Fruit fly (Drosophila melanogaster) whole organism, embryonic: Measurements from ENCODE around the gene CG15141.

Source experiments
- Ada2b ChIP-seq: fragments of 200-800 bp; sonication (Bioruptor generic); IDR thresholded peaks from 2 replicates; pipeline ENCODE4 v1.3.6; 2022; ENCODE audit warnings: missing biosample characterization, missing genetic modification characterization
- Atf3 ChIP-seq: fragments of 200-800 bp; sonication (Bioruptor generic); optimal IDR thresholded peaks from 3 replicates; lab custom pipeline; 2016; ENCODE audit warnings: missing biosample characterization, missing genetic modification characterization
- Bteb2 ChIP-seq: fragments of 200-800 bp; sonication (Bioruptor generic); optimal IDR thresholded peaks from 2 replicates; lab custom pipeline; 2016; ENCODE audit warnings: missing biosample characterization, missing genetic modification characterization
- CG10462 ChIP-seq: fragments of 200-800 bp; sonication (Bioruptor generic); optimal IDR thresholded peaks from 2 replicates; lab custom pipeline; 2016; ENCODE audit warnings: missing biosample characterization, missing genetic modification characterization
- CG10543 ChIP-seq: fragments of 200-800 bp; sonication (Bioruptor generic); optimal IDR thresholded peaks from 3 replicates; lab custom pipeline; 2017; ENCODE audit warnings: missing biosample characterization, mild to moderate bottlenecking, missing genetic modification characterization, moderate library complexity
- CG10959 ChIP-seq: fragments of 200-800 bp; sonication (Bioruptor generic); IDR thresholded peaks from 2 replicates; pipeline ENCODE4 v1.3.6; 2022; ENCODE audit warnings: missing biosample characterization, missing genetic modification characterization
- CG10979 ChIP-seq: fragments of 200-800 bp; sonication (Bioruptor generic); optimal IDR thresholded peaks from 2 replicates; lab custom pipeline; 2018; ENCODE audit warnings: missing biosample characterization, mild to moderate bottlenecking, missing genetic modification characterization, moderate library complexity
- CG13287 ChIP-seq: fragments of 200-800 bp; sonication (Bioruptor generic); IDR thresholded peaks from 2 replicates; pipeline ENCODE4 v1.3.6; 2022; ENCODE audit warnings: missing biosample characterization, missing genetic modification characterization; ENCODE audit not compliant: partially characterized antibody
- CG13775 ChIP-seq: fragments of 200-800 bp; sonication (Bioruptor generic); optimal IDR thresholded peaks from 3 replicates; lab custom pipeline; 2017; ENCODE audit warnings: missing biosample characterization, mild to moderate bottlenecking, missing genetic modification characterization
- CG14667 ChIP-seq: fragments of 200-800 bp; sonication (Bioruptor generic); IDR thresholded peaks from 2 replicates; pipeline ENCODE4 v1.3.6; 2022; ENCODE audit warnings: missing biosample characterization, missing genetic modification characterization
- CG14860 ChIP-seq: fragments of 200-800 bp; sonication (Bioruptor generic); IDR thresholded peaks from 3 replicates; pipeline ENCODE4 v1.3.6; 2022; ENCODE audit warnings: missing biosample characterization, missing genetic modification characterization; ENCODE audit not compliant: partially characterized antibody
- CG14965 ChIP-seq: fragments of 200-800 bp; sonication (Bioruptor generic); optimal IDR thresholded peaks from 2 replicates; lab custom pipeline; 2016; ENCODE audit warnings: missing biosample characterization, missing genetic modification characterization, borderline replicate concordance
- CG17186 ChIP-seq: fragments of 200-800 bp; sonication (Bioruptor generic); optimal IDR thresholded peaks from 3 replicates; lab custom pipeline; 2017; ENCODE audit warnings: missing biosample characterization, missing genetic modification reagents, missing genetic modification characterization
- CG17359 ChIP-seq: fragments of 200-800 bp; sonication (Bioruptor generic); optimal IDR thresholded peaks from 3 replicates; lab custom pipeline; 2018; ENCODE audit warnings: missing biosample characterization, mild to moderate bottlenecking, missing genetic modification characterization, moderate library complexity
- CG17912 ChIP-seq: fragments of 200-800 bp; sonication (Bioruptor generic); optimal IDR thresholded peaks from 2 replicates; lab custom pipeline; 2018; ENCODE audit warnings: missing biosample characterization, mild to moderate bottlenecking, missing genetic modification characterization
- CG2678 ChIP-seq: fragments of 200-800 bp; sonication (Bioruptor generic); optimal IDR thresholded peaks from 3 replicates; lab custom pipeline; 2019; ENCODE audit warnings: missing biosample characterization, mild to moderate bottlenecking, missing genetic modification characterization, moderate library complexity
- CG2712 ChIP-seq: fragments of 200-800 bp; optimal IDR thresholded peaks from 3 replicates; lab custom pipeline; 2019; ENCODE audit warnings: missing biosample characterization, mild to moderate bottlenecking, missing genetic modification characterization, moderate library complexity
- CG2875 ChIP-seq: fragments of 200-800 bp; sonication (Bioruptor generic); optimal IDR thresholded peaks from 2 replicates; lab custom pipeline; 2017; ENCODE audit warnings: missing biosample characterization, mild to moderate bottlenecking, missing genetic modification characterization, missing genetic modification reagents
- CG3838 ChIP-seq: fragments of 200-800 bp; sonication (Bioruptor generic); optimal IDR thresholded peaks from 3 replicates; lab custom pipeline; 2016; ENCODE audit warnings: missing biosample characterization, missing genetic modification characterization
- CG43689 ChIP-seq: fragments of 200-800 bp; sonication (Bioruptor generic); IDR thresholded peaks from 2 replicates; pipeline ENCODE4 v1.3.6; 2022; ENCODE audit warnings: missing biosample characterization, missing genetic modification characterization
- CG6689 ChIP-seq: fragments of 200-800 bp; sonication (Bioruptor generic); IDR thresholded peaks from 2 replicates; pipeline ENCODE4 v1.3.6; 2022; ENCODE audit warnings: missing biosample characterization, missing genetic modification characterization
- CG7928 ChIP-seq: fragments of 200-800 bp; sonication (Bioruptor generic); optimal IDR thresholded peaks from 2 replicates; lab custom pipeline; 2017; ENCODE audit warnings: missing biosample characterization, mild to moderate bottlenecking, missing genetic modification characterization
- CG8478 ChIP-seq: fragments of >200 bp; optimal IDR thresholded peaks from 2 replicates; lab custom pipeline; 2018
- CHES-1-like ChIP-seq: fragments of 200-800 bp; sonication (Bioruptor generic); optimal IDR thresholded peaks from 2 replicates; lab custom pipeline; 2016; ENCODE audit warnings: missing biosample characterization, missing genetic modification characterization
- Eip74EF ChIP-seq, 2 experiments: fragments of 200-800 bp in 1 of 2; fragments of >200 bp in 1 of 2; sonication (Bioruptor generic) in 1 of 2; optimal IDR thresholded peaks; 2 replicates each; lab custom pipeline; 2017 to 2019; ENCODE audit warnings: missing biosample characterization in 2 of 2, missing genetic modification characterization in 2 of 2, mild to moderate bottlenecking in 1 of 2, moderate library complexity in 1 of 2
- H2.0 ChIP-seq: fragments of 200-800 bp; sonication (Bioruptor generic); IDR thresholded peaks from 2 replicates; pipeline ENCODE4 v1.3.6; 2022; ENCODE audit warnings: missing biosample characterization, missing genetic modification characterization
- MESR4 ChIP-seq: fragments of 200-800 bp; sonication (Bioruptor generic); optimal IDR thresholded peaks from 2 replicates; lab custom pipeline; 2018; ENCODE audit warnings: missing biosample characterization, mild to moderate bottlenecking, missing genetic modification characterization, moderate library complexity
- Oli ChIP-seq: fragments of 200-800 bp; sonication (Bioruptor generic); optimal IDR thresholded peaks from 2 replicates; lab custom pipeline; 2018; ENCODE audit warnings: missing biosample characterization, mild to moderate bottlenecking, missing genetic modification characterization, moderate library complexity
- Pdp1 ChIP-seq, 2 experiments: fragments of 200-800 bp; sonication (Bioruptor generic); optimal IDR thresholded peaks; 3 replicates each; lab custom pipeline; 2016; ENCODE audit warnings: missing biosample characterization in 2 of 2, missing genetic modification characterization in 2 of 2, mild to moderate bottlenecking in 1 of 2, moderate library complexity in 1 of 2
- Trl ChIP-seq, 3 experiments: fragments of >200 bp in 2 of 3; fragments of 200-800 bp in 1 of 3; sonication (Bioruptor generic) in 1 of 3; optimal IDR thresholded peaks; 2 replicates in 1 of 3; 3 replicates in 2 of 3; lab custom pipeline; 2016 to 2017; ENCODE audit warnings: missing biosample characterization in 1 of 3, missing genetic modification characterization in 1 of 3
- abd-A ChIP-seq: fragments of 200-800 bp; sonication (Bioruptor generic); optimal IDR thresholded peaks from 3 replicates; lab custom pipeline; 2019; ENCODE audit warnings: missing biosample characterization, mild to moderate bottlenecking, missing genetic modification characterization, moderate library complexity
- ara ChIP-seq: fragments of 200-800 bp; sonication (Bioruptor generic); IDR thresholded peaks from 2 replicates; pipeline ENCODE4 v1.3.6; 2022; ENCODE audit warnings: missing biosample characterization, missing genetic modification characterization
- chinmo ChIP-seq: fragments of 200-800 bp; sonication (Bioruptor generic); IDR thresholded peaks from 4 replicates; pipeline ENCODE4 v1.3.6; 2022; ENCODE audit warnings: missing biosample characterization, missing genetic modification characterization; ENCODE audit not compliant: partially characterized antibody
- cwo ChIP-seq: fragments of 200-800 bp; sonication (Bioruptor generic); optimal IDR thresholded peaks from 3 replicates; lab custom pipeline; 2017; ENCODE audit warnings: missing biosample characterization, missing genetic modification characterization, mild to moderate bottlenecking, moderate library complexity, missing genetic modification reagents
- gem ChIP-seq: fragments of 200-800 bp; sonication (Bioruptor generic); optimal IDR thresholded peaks from 2 replicates; lab custom pipeline; 2019; ENCODE audit warnings: missing biosample characterization, mild to moderate bottlenecking, missing genetic modification characterization, moderate library complexity
- ham ChIP-seq: fragments of 200-800 bp; sonication (Bioruptor generic); IDR thresholded peaks from 2 replicates; pipeline ENCODE4 v1.3.6; 2022; ENCODE audit warnings: missing biosample characterization, missing genetic modification characterization
- insv ChIP-seq, 2 experiments: fragments of 200-800 bp; sonication (Bioruptor generic); optimal IDR thresholded peaks; 3 replicates each; lab custom pipeline; 2016 to 2018; ENCODE audit warnings: missing biosample characterization in 2 of 2, missing genetic modification characterization in 2 of 2
- kay ChIP-seq: fragments of 200-800 bp; sonication (Bioruptor generic); optimal IDR thresholded peaks from 2 replicates; lab custom pipeline; 2016; ENCODE audit warnings: missing biosample characterization, missing genetic modification characterization
- lab ChIP-seq: fragments of 200-800 bp; sonication (Bioruptor generic); optimal IDR thresholded peaks from 3 replicates; lab custom pipeline; 2017; ENCODE audit warnings: missing biosample characterization, missing genetic modification characterization, mild to moderate bottlenecking, moderate library complexity, missing genetic modification reagents
- odd ChIP-seq: fragments of 200-800 bp; sonication (Bioruptor generic); optimal IDR thresholded peaks from 2 replicates; lab custom pipeline; 2017; ENCODE audit warnings: missing biosample characterization, mild to moderate bottlenecking, missing genetic modification characterization
- onecut ChIP-seq: fragments of 200-800 bp; sonication (Bioruptor generic); IDR thresholded peaks from 2 replicates; pipeline ENCODE4 v1.3.6; 2022; ENCODE audit warnings: missing biosample characterization, missing genetic modification characterization
- sisA ChIP-seq: fragments of 200-800 bp; sonication (Bioruptor generic); IDR thresholded peaks from 2 replicates; pipeline ENCODE4 v1.3.6; 2022; ENCODE audit warnings: missing biosample characterization, missing genetic modification characterization
- slbo ChIP-seq: fragments of 200-800 bp; sonication (Bioruptor generic); IDR thresholded peaks from 2 replicates; pipeline ENCODE4 v1.3.6; 2022; ENCODE audit warnings: missing biosample characterization, missing genetic modification characterization
- sna ChIP-seq: fragments of 200-800 bp; sonication (Bioruptor generic); IDR thresholded peaks from 2 replicates; pipeline ENCODE4 v1.3.6; 2022; ENCODE audit warnings: missing biosample characterization, missing genetic modification characterization; ENCODE audit not compliant: partially characterized antibody
- sob ChIP-seq: fragments of 200-800 bp; sonication (Bioruptor generic); IDR thresholded peaks from 2 replicates; pipeline ENCODE4 v1.3.6; 2022; ENCODE audit warnings: missing biosample characterization, missing genetic modification characterization
- twi ChIP-seq: fragments of 200-800 bp; optimal IDR thresholded peaks from 2 replicates; lab custom pipeline; 2019; ENCODE audit warnings: missing biosample characterization, mild to moderate bottlenecking, missing genetic modification characterization, moderate library complexity
- vvl ChIP-seq: fragments of 200-800 bp; sonication (Bioruptor generic); IDR thresholded peaks from 2 replicates; pipeline ENCODE4 v1.3.6; 2022; ENCODE audit warnings: missing biosample characterization, missing genetic modification characterization
- z ChIP-seq: fragments of 200-800 bp; sonication (Bioruptor generic); IDR thresholded peaks from 3 replicates; pipeline ENCODE4 v1.3.6; 2022; ENCODE audit warnings: missing biosample characterization, missing genetic modification characterization
- zen2 ChIP-seq: fragments of 200-800 bp; sonication (Bioruptor generic); IDR thresholded peaks from 3 replicates; pipeline ENCODE4 v1.3.6; 2022; ENCODE audit warnings: missing biosample characterization, missing genetic modification characterization; ENCODE audit not compliant: partially characterized antibody

The CG15141 gene

dm6 chr2L:17427929-17428456, 17.6 kb downstream of the CG15141 start (continued):
- peak; percentile 98 for TF ChIP-seq chinmo (GFP tag; lab: Robert Waterston, UW)
- TF ChIP-seq Eip74EF (GFP tag; optimal IDR thresholded peaks at IDR 0.05; lab: Kevin White, UChicago): peak in 1 of 2 experiments; percentile 41
- TF ChIP-seq CG10462: no peak
- no peak for TF ChIP-seq CG17186 (GFP tag; lab: Kevin White, UChicago)
- no peak for TF ChIP-seq sisA (GFP tag; lab: Robert Waterston, UW)
- TF ChIP-seq MESR4 (GFP tag; lab: Kevin White, UChicago): no peak
- no peak for TF ChIP-seq insv (GFP tag; optimal IDR thresholded peaks at IDR 0.05; lab: Kevin White, UChicago)
- TF ChIP-seq ara: no peak
- TF ChIP-seq kay (GFP tag; lab: Kevin White, UChicago): no peak
- no peak for TF ChIP-seq CG14667 (GFP tag; lab: Robert Waterston, UW)
- TF ChIP-seq slbo: peak; percentile 20; the same call in 1 of the 2 replicates
- no peak for TF ChIP-seq CG14965
- TF ChIP-seq CG10543: peak; percentile 73
- no peak for TF ChIP-seq ham (GFP tag; lab: Robert Waterston, UW)
- TF ChIP-seq sob (GFP tag; lab: Robert Waterston, UW): peak; percentile 43; the same call in 1 of the 2 replicates
- no peak for TF ChIP-seq Atf3 (GFP tag; lab: Kevin White, UChicago)
- peak; percentile 73 for TF ChIP-seq cwo
- TF ChIP-seq CG10959: no peak
- peak; percentile 48; the same call in 1 of the 2 replicates for TF ChIP-seq sna
- no peak for TF ChIP-seq CG13775 (GFP tag; lab: Kevin White, UChicago)
- peak; percentile 35 for TF ChIP-seq lab (GFP tag; lab: Kevin White, UChicago)
- peak; percentile 33; the same call in 1 of the 3 replicates for TF ChIP-seq z (GFP tag; lab: Robert Waterston, UW)
- TF ChIP-seq Trl (optimal IDR thresholded peaks at IDR 0.05; lab: Kevin White, UChicago): peak; percentile 52 to 66
- TF ChIP-seq Trl (GFP tag; optimal IDR thresholded peaks at IDR 0.05; lab: Kevin White, UChicago): no peak
- TF ChIP-seq gem (tag; lab: Kevin White, UChicago): peak; percentile 7
- TF ChIP-seq H2.0 (GFP tag; lab: Robert Waterston, UW): no peak
- TF ChIP-seq CG6689: 0 out of 2 replicates have a peak, but pooled peaks have one; percentile 17
- TF ChIP-seq CG2678: peak; percentile 19
- TF ChIP-seq twi (tag; lab: Kevin White, UChicago): no peak
- TF ChIP-seq CG14860 (GFP tag; lab: Robert Waterston, UW): no peak
- no peak for TF ChIP-seq onecut (GFP tag; lab: Robert Waterston, UW)
- TF ChIP-seq Ada2b (GFP tag; lab: Robert Waterston, UW): 0 out of 2 replicates have a peak, but pooled peaks have one; percentile 10
- TF ChIP-seq CG7928 (GFP tag; lab: Kevin White, UChicago): peak; percentile 4
- peak; percentile 4 for TF ChIP-seq odd
- TF ChIP-seq Bteb2: no peak
- no peak for TF ChIP-seq CG8478 (lab: Kevin White, UChicago)
- peak; percentile 46 for TF ChIP-seq abd-A (tag; lab: Kevin White, UChicago)
- peak in 1 of 2 experiments; percentile 53 for TF ChIP-seq Pdp1 (GFP tag; optimal IDR thresholded peaks at IDR 0.05; lab: Kevin White, UChicago)
- no peak for TF ChIP-seq Oli
- TF ChIP-seq CG17912 (GFP tag; lab: Kevin White, UChicago): no peak
- no peak for TF ChIP-seq CG2712 (tag; lab: Kevin White, UChicago)
- TF ChIP-seq CG17359 (tag; lab: Kevin White, UChicago): peak; percentile 15
- TF ChIP-seq CG43689 (GFP tag; lab: Robert Waterston, UW): no peak
- peak; percentile 44; the same call in 1 of the 2 replicates for TF ChIP-seq CG13287 (GFP tag; lab: Robert Waterston, UW)
- no peak for TF ChIP-seq CHES-1-like (GFP tag; lab: Kevin White, UChicago)
- TF ChIP-seq CG2875: peak; percentile 32
- peak; percentile 75 for TF ChIP-seq vvl (GFP tag; lab: Robert Waterston, UW)
- TF ChIP-seq CG3838 (GFP tag; lab: Kevin White, UChicago): no peak
- TF ChIP-seq CG10979 (tag; lab: Kevin White, UChicago): peak; percentile 32
- TF ChIP-seq zen2 (GFP tag; lab: Robert Waterston, UW): 0 out of 3 replicates have a peak, but pooled peaks have one; percentile 45
